Worm (Caenorhabditis elegans): Measurements from ENCODE around the gene C35A5.11.

- TF ChIP-seq nhr-77 (tag; optimal IDR thresholded peaks at IDR 0.05) (no peak), egl-27 (tag; optimal IDR thresholded peaks at IDR 0.05) (no peak)
Observed at ce11 chrV:10548981-10549380, 46.1 kb upstream of the C35A5.11 start, which contains the start of gene srd-34.

All from whole organism, L2 larva.